Worm (Caenorhabditis elegans): ENCODE data around the gene fbxa-77.

Gene fbxa-77

DNA sequence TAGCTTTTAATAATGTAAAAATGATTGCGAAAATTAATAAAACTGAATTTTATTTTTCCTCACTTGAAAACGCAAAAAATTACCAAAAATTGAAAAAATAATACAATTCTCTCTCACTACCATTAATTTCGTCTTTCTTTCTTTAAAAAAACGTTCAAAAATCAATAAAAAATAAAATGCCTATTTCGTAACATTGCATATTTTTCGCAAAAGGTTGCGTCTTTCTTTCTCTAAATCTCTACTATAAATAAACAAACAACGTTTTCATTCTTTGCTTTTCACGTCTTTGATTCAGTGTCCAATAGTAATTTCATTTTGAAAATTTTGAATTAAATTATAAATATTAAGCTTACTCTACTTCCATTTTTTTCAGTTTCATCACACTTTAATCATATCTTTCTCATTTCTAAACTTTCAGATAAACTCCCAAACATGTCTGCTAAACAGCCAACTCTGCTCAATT, 35.3 kb downstream of the fbxa-77 start, which contains the start of gene fbxa-37 (continued):
- no peak for TF ChIP-seq ceh-82 (tag; optimal IDR thresholded peaks at IDR 0.05)
- no peak for TF ChIP-seq spr-3 (GFP tag; optimal IDR thresholded peaks at IDR 0.05)

- no peak for TF ChIP-seq duxl-1 (tag; optimal IDR thresholded peaks at IDR 0.05; ENCODE audit: poor library complexity)
- TF ChIP-seq sdz-12 (GFP tag; optimal IDR thresholded peaks at IDR 0.05): no peak
- peak; percentile 77 for TF ChIP-seq zip-2 (tag; optimal IDR thresholded peaks at IDR 0.05)
- no peak for TF ChIP-seq mdl-1 (tag; optimal IDR thresholded peaks at IDR 0.05)
- TF ChIP-seq daf-16 (GFP tag; optimal IDR thresholded peaks at IDR 0.05): no peak
- TF ChIP-seq daf-16 (tag; optimal IDR thresholded peaks at IDR 0.05): no peak
- TF ChIP-seq daf-12 (tag; optimal IDR thresholded peaks at IDR 0.05): no peak
- TF ChIP-seq ceh-32 (tag; optimal IDR thresholded peaks at IDR 0.05; ENCODE audit: poor library complexity): no peak
- TF ChIP-seq pqm-1 (tag; optimal IDR thresholded peaks at IDR 0.05): no peak
Observed at ce11 chrIII:1288473-1289056, 39.3 kb downstream of the fbxa-77 start, which contains the start of gene fbxa-50. Gene fbxa-50, minus strand, starts transcription at chrIII:1288523.

DNA sequence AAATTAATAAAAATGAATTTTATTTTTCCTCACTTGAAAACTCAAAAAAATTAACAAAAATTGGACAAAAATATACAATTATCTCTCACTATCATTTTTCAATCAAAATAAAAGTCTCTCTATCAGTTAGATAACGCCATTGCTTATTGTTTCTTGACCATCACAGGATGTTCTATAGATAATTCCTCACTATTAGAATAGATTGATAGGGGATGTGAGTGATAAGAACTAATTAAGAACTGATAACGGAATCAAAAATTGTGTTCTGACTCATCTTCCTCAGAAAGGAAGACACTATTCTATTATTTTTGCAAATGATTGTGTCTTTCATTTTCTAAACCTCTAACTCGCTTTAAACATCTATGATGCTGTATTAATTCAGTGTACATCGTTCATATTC, 39.9 kb downstream of the fbxa-77 start:
- TF ChIP-seq madf-5 (GFP tag; IDR thresholded peaks at IDR 0.05): no peak
- TF ChIP-seq nhr-41 (GFP tag; IDR thresholded peaks at IDR 0.05): no peak
- TF ChIP-seq zip-2 (tag; optimal IDR thresholded peaks at IDR 0.05): no peak
- peak; percentile 53 for TF ChIP-seq pqm-1 (tag; optimal IDR thresholded peaks at IDR 0.05)
- no peak for TF ChIP-seq rbr-2 (tag; optimal IDR thresholded peaks at IDR 0.05)
- TF ChIP-seq nhr-111 (GFP tag; optimal IDR thresholded peaks at IDR 0.05): no peak
- TF ChIP-seq snpc-1.2 (GFP tag; IDR thresholded peaks at IDR 0.05): no peak
- no peak for TF ChIP-seq vab-7 (GFP tag; IDR thresholded peaks at IDR 0.05)
- TF ChIP-seq daf-16 (GFP tag; optimal IDR thresholded peaks at IDR 0.05): no peak
- TF ChIP-seq daf-16 (tag; optimal IDR thresholded peaks at IDR 0.05): peak; percentile 18
- TF ChIP-seq nhr-28 (tag; optimal IDR thresholded peaks at IDR 0.05): peak; percentile 39
- no peak for TF ChIP-seq lin-29 (GFP tag; IDR thresholded peaks at IDR 0.05)
- TF ChIP-seq zip-11 (GFP tag; IDR thresholded peaks at IDR 0.05): no peak
- no peak for TF ChIP-seq unc-130 (GFP tag; optimal IDR thresholded peaks at IDR 0.05)
- TF ChIP-seq nhr-237 (tag; optimal IDR thresholded peaks at IDR 0.05): no peak
- TF ChIP-seq nhr-42 (GFP tag; IDR thresholded peaks at IDR 0.05): no peak
- no peak for TF ChIP-seq lin-38 (GFP tag; IDR thresholded peaks at IDR 0.05)
- no peak for TF ChIP-seq T26A8.4 (GFP tag; IDR thresholded peaks at IDR 0.05)
- no peak for TF ChIP-seq unc-62 (GFP tag; optimal IDR thresholded peaks at IDR 0.05 in 1 of 2)
- no peak for TF ChIP-seq unc-62 (tag; optimal IDR thresholded peaks at IDR 0.05)
- no peak for TF ChIP-seq dmd-8 (GFP tag; IDR thresholded peaks at IDR 0.05)
- TF ChIP-seq Y48G9A.11 (GFP tag; IDR thresholded peaks at IDR 0.05): no peak
- TF ChIP-seq F37D6.2 (tag; optimal IDR thresholded peaks at IDR 0.05): no peak
- no peak for TF ChIP-seq mxl-3 (GFP tag; optimal IDR thresholded peaks at IDR 0.05)

DNA sequence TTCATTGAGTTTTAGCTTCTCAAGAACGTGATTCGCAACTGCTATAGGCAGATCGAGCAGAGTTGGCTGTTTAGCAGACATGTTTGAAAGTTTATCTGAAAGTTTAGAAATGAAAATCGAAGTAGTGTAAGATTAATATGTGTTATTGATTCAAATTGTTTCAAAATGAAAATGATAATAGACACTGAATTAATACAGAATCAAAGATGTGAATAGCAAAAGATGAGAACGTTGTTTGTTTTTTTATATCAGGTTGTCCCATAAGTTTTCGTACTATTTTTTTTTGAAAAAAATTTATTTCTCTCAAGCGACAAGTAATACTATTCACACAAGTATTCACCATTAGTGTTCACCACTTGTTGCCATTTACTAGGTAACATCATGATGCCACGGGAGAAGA, 43.9 kb downstream of the fbxa-77 start, which contains the start of gene fbxa-36:
Gene fbxa-36, minus strand, starts transcription at position 101 of the 400 bp plus-strand sequence.
- TF ChIP-seq nhr-76 (tag; optimal IDR thresholded peaks at IDR 0.05) (no peak), D1046.2 (GFP tag; IDR thresholded peaks at IDR 0.05) (no peak), duxl-1 (tag; optimal IDR thresholded peaks at IDR 0.05; ENCODE audit: poor library complexity) (no peak), F10B5.3 (tag; optimal IDR thresholded peaks at IDR 0.05) (no peak), madf-5 (GFP tag; IDR thresholded peaks at IDR 0.05) (no peak), lsy-2 (tag; optimal IDR thresholded peaks at IDR 0.05) (no peak), nhr-25 (tag; optimal IDR thresholded peaks at IDR 0.05; ENCODE audit: borderline replicate concordance, insufficient read depth) (no peak), skn-1 (tag; optimal IDR thresholded peaks at IDR 0.05) (no peak), hif-1 (tag; optimal IDR thresholded peaks at IDR 0.05) (no peak), ces-1 (GFP tag; optimal IDR thresholded peaks at IDR 0.05) (no peak), rbr-2 (tag; optimal IDR thresholded peaks at IDR 0.05) (no peak), F49E8.2 (tag; optimal IDR thresholded peaks at IDR 0.05; ENCODE audit: borderline replicate concordance) (no peak), cey-2 (tag; optimal IDR thresholded peaks at IDR 0.05; ENCODE audit: borderline replicate concordance, insufficient read depth) (no peak), mes-2 (tag; optimal IDR thresholded peaks at IDR 0.05; ENCODE audit: poor library complexity, severe bottlenecking) (no peak), ztf-11 (tag; optimal IDR thresholded peaks at IDR 0.05) (no peak), hlh-30 (tag; optimal IDR thresholded peaks at IDR 0.05; ENCODE audit: insufficient read depth) (no peak), ceh-82 (tag; optimal IDR thresholded peaks at IDR 0.05) (no peak), mep-1 (tag; optimal IDR thresholded peaks at IDR 0.05) (no peak)

Data from whole organism, L4 larva.